Fruit fly (Drosophila melanogaster) whole organism, embryonic: ENCODE measurements around the gene CG13457.
A peak's percentile ranks its signal among the peaks of the same experiment; 100 is the strongest.

Source experiments
- B-H2 ChIP-seq: fragments of 200-800 bp; sonication (Bioruptor generic); optimal IDR thresholded peaks from 2 replicates; lab custom pipeline; 2018; ENCODE audit warnings: missing biosample characterization, mild to moderate bottlenecking, missing genetic modification characterization
- BEAF-32 ChIP-seq: fragments of 200-800 bp; sonication (Bioruptor generic); optimal IDR thresholded peaks from 3 replicates; lab custom pipeline; 2017; ENCODE audit warnings: missing biosample characterization, missing genetic modification characterization, mild to moderate bottlenecking, moderate library complexity, missing genetic modification reagents
- CG10267 ChIP-seq: fragments of 200-800 bp; sonication (Bioruptor generic); optimal IDR thresholded peaks from 2 replicates; lab custom pipeline; 2018; ENCODE audit warnings: missing biosample characterization, mild to moderate bottlenecking, missing genetic modification characterization, moderate library complexity
- CG12391 ChIP-seq: fragments of 200-800 bp; sonication (Bioruptor generic); optimal IDR thresholded peaks from 3 replicates; lab custom pipeline; 2018; ENCODE audit warnings: missing biosample characterization, mild to moderate bottlenecking, missing genetic modification characterization, moderate library complexity
- CG13123 ChIP-seq: fragments of 200-800 bp; sonication (Bioruptor generic); optimal IDR thresholded peaks from 2 replicates; lab custom pipeline; 2016; ENCODE audit warnings: missing biosample characterization, missing genetic modification characterization
- CG15514 ChIP-seq: fragments of 200-800 bp; sonication (Bioruptor generic); optimal IDR thresholded peaks from 3 replicates; lab custom pipeline; 2017; ENCODE audit warnings: missing biosample characterization, missing genetic modification characterization, mild to moderate bottlenecking, moderate library complexity, missing genetic modification reagents
- CG17568 ChIP-seq: fragments of 200-800 bp; sonication (Bioruptor generic); optimal IDR thresholded peaks from 2 replicates; lab custom pipeline; 2018; ENCODE audit warnings: missing biosample characterization, mild to moderate bottlenecking, missing genetic modification characterization, moderate library complexity
- CG2116 ChIP-seq: fragments of 200-800 bp; sonication (Bioruptor generic); optimal IDR thresholded peaks from 3 replicates; lab custom pipeline; 2018; ENCODE audit warnings: missing biosample characterization, mild to moderate bottlenecking, missing genetic modification characterization
- CG2120 ChIP-seq: fragments of 200-800 bp; sonication (Bioruptor generic); optimal IDR thresholded peaks from 3 replicates; lab custom pipeline; 2016; ENCODE audit warnings: missing biosample characterization, missing genetic modification characterization
- CG3065 ChIP-seq: fragments of 200-800 bp; sonication (Bioruptor generic); optimal IDR thresholded peaks from 2 replicates; lab custom pipeline; 2016; ENCODE audit warnings: missing biosample characterization, missing genetic modification characterization
- CG3847 ChIP-seq: fragments of 200-800 bp; sonication (Bioruptor generic); IDR thresholded peaks from 2 replicates; pipeline ENCODE4 v1.3.6; 2022; ENCODE audit warnings: missing biosample characterization, missing genetic modification characterization
- CG4617 ChIP-seq: fragments of 200-800 bp; sonication (Bioruptor generic); optimal IDR thresholded peaks from 3 replicates; lab custom pipeline; 2016; ENCODE audit warnings: missing biosample characterization, missing genetic modification characterization, borderline replicate concordance
- CG4854 ChIP-seq: fragments of 200-800 bp; sonication (Bioruptor generic); optimal IDR thresholded peaks from 2 replicates; lab custom pipeline; 2016; ENCODE audit warnings: missing biosample characterization, missing genetic modification characterization, inconsistent platforms
- CG6765 ChIP-seq: fragments of 200-800 bp; sonication (Bioruptor generic); optimal IDR thresholded peaks from 3 replicates; lab custom pipeline; 2017; ENCODE audit warnings: missing biosample characterization, mild to moderate bottlenecking, missing genetic modification characterization
- CG9797 ChIP-seq: fragments of 200-800 bp; sonication (Bioruptor generic); optimal IDR thresholded peaks from 3 replicates; lab custom pipeline; 2018; ENCODE audit warnings: missing biosample characterization, mild to moderate bottlenecking, missing genetic modification characterization
- Dek ChIP-seq: fragments of 200-800 bp; sonication (Bioruptor generic); optimal IDR thresholded peaks from 3 replicates; lab custom pipeline; 2019; ENCODE audit warnings: missing biosample characterization, mild to moderate bottlenecking, missing genetic modification characterization, moderate library complexity
- Dp ChIP-seq: fragments of 200-800 bp; sonication (Bioruptor generic); optimal IDR thresholded peaks from 2 replicates; lab custom pipeline; 2018; ENCODE audit warnings: missing biosample characterization, mild to moderate bottlenecking, missing genetic modification characterization, moderate library complexity
- Ets97D ChIP-seq: fragments of 200-800 bp; sonication (Bioruptor generic); optimal IDR thresholded peaks from 3 replicates; lab custom pipeline; 2016; ENCODE audit warnings: missing biosample characterization, missing genetic modification characterization
- Fer3 ChIP-seq: fragments of 200-800 bp; sonication (Bioruptor generic); optimal IDR thresholded peaks from 2 replicates; lab custom pipeline; 2018; ENCODE audit warnings: missing biosample characterization, mild to moderate bottlenecking, missing genetic modification characterization, moderate library complexity
- H2.0 ChIP-seq: fragments of 200-800 bp; sonication (Bioruptor generic); IDR thresholded peaks from 2 replicates; pipeline ENCODE4 v1.3.6; 2022; ENCODE audit warnings: missing biosample characterization, missing genetic modification characterization
- HLH3B ChIP-seq: fragments of 200-800 bp; sonication (Bioruptor generic); IDR thresholded peaks from 2 replicates; pipeline ENCODE4 v1.3.6; 2022; ENCODE audit warnings: missing biosample characterization, missing genetic modification characterization
- HmgZ ChIP-seq: fragments of 200-800 bp; sonication (Bioruptor generic); optimal IDR thresholded peaks from 2 replicates; lab custom pipeline; 2018; ENCODE audit warnings: missing biosample characterization, mild to moderate bottlenecking, missing genetic modification characterization
- Hr3 ChIP-seq: fragments of 200-800 bp; sonication (Bioruptor generic); optimal IDR thresholded peaks from 3 replicates; lab custom pipeline; 2016; ENCODE audit warnings: missing biosample characterization, missing genetic modification characterization
- Kr ChIP-seq: fragments of 200-800 bp; sonication (Bioruptor generic); optimal IDR thresholded peaks from 2 replicates; lab custom pipeline; 2017; ENCODE audit warnings: missing biosample characterization, mild to moderate bottlenecking, missing genetic modification characterization
- Lhr ChIP-seq: fragments of 200-800 bp; sonication (Bioruptor generic); optimal IDR thresholded peaks from 3 replicates; lab custom pipeline; 2017; ENCODE audit warnings: mild to moderate bottlenecking, missing biosample characterization, missing genetic modification reagents, missing genetic modification characterization
- Mad ChIP-seq: fragments of 200-800 bp; sonication (Bioruptor generic); optimal IDR thresholded peaks from 2 replicates; lab custom pipeline; 2016; ENCODE audit warnings: missing biosample characterization, missing genetic modification characterization
- Rfx ChIP-seq: fragments of 200-800 bp; sonication (Bioruptor generic); IDR thresholded peaks from 2 replicates; pipeline ENCODE4 v1.3.6; 2022; ENCODE audit warnings: missing biosample characterization, missing genetic modification characterization
- Stat92E ChIP-seq, 3 experiments: fragments of >200 bp in 2 of 3; fragments of 200-800 bp in 1 of 3; sonication (Bioruptor generic) in 1 of 3; optimal IDR thresholded peaks; 2 replicates each; lab custom pipeline; 2017 to 2019; ENCODE audit warnings: missing biosample characterization in 3 of 3, missing genetic modification characterization in 3 of 3, mild to moderate bottlenecking in 1 of 3, moderate library complexity in 1 of 3
- Taf1 ChIP-seq: fragments of 200-800 bp; sonication (Bioruptor generic); IDR thresholded peaks from 2 replicates; pipeline ENCODE4 v1.3.6; 2022; ENCODE audit warnings: missing biosample characterization, missing genetic modification characterization
- ap ChIP-seq: fragments of 200-800 bp; sonication (Bioruptor generic); IDR thresholded peaks from 2 replicates; pipeline ENCODE4 v1.3.6; 2022; ENCODE audit warnings: missing biosample characterization, missing genetic modification characterization
- cad ChIP-seq: fragments of >200 bp; optimal IDR thresholded peaks from 2 replicates; lab custom pipeline; 2017; ENCODE audit warnings: missing biosample characterization, missing genetic modification characterization
- dysf ChIP-seq: fragments of 200-800 bp; sonication (Bioruptor generic); IDR thresholded peaks from 3 replicates; pipeline ENCODE4 v1.3.6; 2022; ENCODE audit warnings: missing biosample characterization, missing genetic modification characterization
- gcm2 ChIP-seq: fragments of 200-800 bp; sonication (Bioruptor generic); optimal IDR thresholded peaks from 2 replicates; lab custom pipeline; 2016; ENCODE audit warnings: missing biosample characterization, missing genetic modification characterization
- gfzf ChIP-seq: fragments of 200-800 bp; sonication (Bioruptor generic); optimal IDR thresholded peaks from 2 replicates; lab custom pipeline; 2016; ENCODE audit warnings: missing biosample characterization, mild to moderate bottlenecking, missing genetic modification characterization, moderate library complexity
- grn ChIP-seq: fragments of 200-800 bp; sonication (Bioruptor generic); optimal IDR thresholded peaks from 3 replicates; lab custom pipeline; 2017; ENCODE audit warnings: missing biosample characterization, missing genetic modification characterization
- gsb-n ChIP-seq: fragments of 200-800 bp; sonication (Bioruptor generic); optimal IDR thresholded peaks from 3 replicates; lab custom pipeline; 2018; ENCODE audit warnings: missing biosample characterization, mild to moderate bottlenecking, missing genetic modification characterization
- inv ChIP-seq: fragments of 200-800 bp; sonication (Bioruptor generic); IDR thresholded peaks from 2 replicates; pipeline ENCODE4 v1.3.6; 2022; ENCODE audit warnings: missing biosample characterization, missing genetic modification characterization; ENCODE audit not compliant: partially characterized antibody
- ken ChIP-seq: fragments of 200-800 bp; sonication (Bioruptor generic); IDR thresholded peaks from 3 replicates; pipeline ENCODE4 v1.3.6; 2022; ENCODE audit warnings: missing biosample characterization, missing genetic modification characterization
- mam ChIP-seq: fragments of 200-800 bp; sonication (Bioruptor generic); optimal IDR thresholded peaks from 3 replicates; lab custom pipeline; 2016; ENCODE audit warnings: missing biosample characterization, missing genetic modification characterization
- onecut ChIP-seq: fragments of 200-800 bp; sonication (Bioruptor generic); IDR thresholded peaks from 2 replicates; pipeline ENCODE4 v1.3.6; 2022; ENCODE audit warnings: missing biosample characterization, missing genetic modification characterization
- otp ChIP-seq: fragments of 200-800 bp; sonication (Bioruptor generic); IDR thresholded peaks from 3 replicates; pipeline ENCODE4, ENCODE4 v1.3.6; 2022; ENCODE audit warnings: missing biosample characterization, missing genetic modification characterization
- pan ChIP-seq, 4 experiments: fragments of >200 bp in 3 of 4; fragments of 200-800 bp in 1 of 4; sonication (Bioruptor generic) in 1 of 4; optimal IDR thresholded peaks in 3 of 4; IDR thresholded peaks in 1 of 4; 2 replicates each; pipeline versions ENCODE4 v1.3.6 to Lab custom; 2017 to 2022; ENCODE audit warnings: missing biosample characterization in 2 of 4, missing genetic modification characterization in 2 of 4, mixed read lengths in 1 of 4
- row ChIP-seq: fragments of 200-800 bp; sonication (Bioruptor generic); IDR thresholded peaks from 3 replicates; pipeline ENCODE4 v1.3.6; 2022; ENCODE audit warnings: missing biosample characterization, missing genetic modification characterization
- sc ChIP-seq, 3 experiments: fragments of >200 bp in 2 of 3; fragments of 200-800 bp in 1 of 3; sonication (Bioruptor generic) in 1 of 3; optimal IDR thresholded peaks; 2 replicates in 2 of 3; 3 replicates in 1 of 3; lab custom pipeline; 2017; ENCODE audit warnings: mild to moderate bottlenecking in 1 of 3, missing biosample characterization in 1 of 3, missing genetic modification characterization in 1 of 3, missing genetic modification reagents in 1 of 3
- sqz ChIP-seq: fragments of 200-800 bp; sonication (Bioruptor generic); optimal IDR thresholded peaks from 3 replicates; lab custom pipeline; 2018; ENCODE audit warnings: missing biosample characterization, mild to moderate bottlenecking, missing genetic modification characterization
- tna ChIP-seq: fragments of 200-800 bp; sonication (Bioruptor generic); IDR thresholded peaks from 2 replicates; pipeline ENCODE4 v1.3.6; 2022; ENCODE audit warnings: missing biosample characterization, missing genetic modification characterization; ENCODE audit not compliant: partially characterized antibody
- unc-4 ChIP-seq: fragments of 200-800 bp; sonication (Bioruptor generic); IDR thresholded peaks from 2 replicates; pipeline ENCODE4 v1.3.6; 2022; ENCODE audit warnings: missing biosample characterization, missing genetic modification characterization; ENCODE audit not compliant: partially characterized antibody
- usp ChIP-seq: fragments of >200 bp; optimal IDR thresholded peaks from 2 replicates; lab custom pipeline; 2017; ENCODE audit warnings: missing biosample characterization, missing genetic modification characterization
- vvl ChIP-seq: fragments of 200-800 bp; sonication (Bioruptor generic); IDR thresholded peaks from 2 replicates; pipeline ENCODE4 v1.3.6; 2022; ENCODE audit warnings: missing biosample characterization, missing genetic modification characterization

Gene CG13457

dm6 chr3L:15161549-15161948 lies 30.4 kb upstream of the CG13457 start, which contains the start of gene CG6878 (continued):
- TF ChIP-seq CG3847 (GFP tag; lab: Robert Waterston, UW) (peak; percentile 49; the same call in 1 of the 2 replicates), sqz (GFP tag; lab: Kevin White, UChicago) (no peak), CG9797 (peak; percentile 33), cad (GFP tag; lab: Kevin White, UChicago) (no peak), gfzf (GFP tag; lab: Kevin White, UChicago) (peak; percentile 6), inv (GFP tag; lab: Robert Waterston, UW) (no peak), Kr (no peak), pan (optimal IDR thresholded peaks at IDR 0.05; lab: Kevin White, UChicago) (no peak), pan (GFP tag; optimal IDR thresholded peaks at IDR 0.05 in 1 of 2, IDR thresholded peaks at IDR 0.05 in 1 of 2) (no peak), B-H2 (peak; percentile 52), dysf (GFP tag; lab: Robert Waterston, UW) (no peak), otp (peak; percentile 25; the same call in 1 of the 3 replicates), Fer3 (peak; percentile 2), unc-4 (GFP tag; lab: Robert Waterston, UW) (peak; percentile 34; the same call in 1 of the 2 replicates), usp (GFP tag; lab: Kevin White, UChicago) (no peak), HLH3B (GFP tag; lab: Robert Waterston, UW) (no peak), H2.0 (GFP tag; lab: Robert Waterston, UW) (no peak), CG12391 (tag; lab: Kevin White, UChicago) (peak; percentile 29), gcm2 (no peak), mam (GFP tag; lab: Kevin White, UChicago) (no peak), CG17568 (no peak), Mad (GFP tag; lab: Kevin White, UChicago) (no peak), Lhr (peak; percentile 54), BEAF-32 (GFP tag; lab: Kevin White, UChicago) (peak; percentile 43), grn (GFP tag; lab: Kevin White, UChicago) (no peak), onecut (GFP tag; lab: Robert Waterston, UW) (peak; percentile 42; the same call in 1 of the 2 replicates), CG4617 (GFP tag; lab: Kevin White, UChicago) (peak; percentile 67), Taf1 (GFP tag; lab: Robert Waterston, UW) (no peak), Dek (peak; percentile 39), sc (optimal IDR thresholded peaks at IDR 0.05; lab: Kevin White, UChicago) (no peak), sc (GFP tag; optimal IDR thresholded peaks at IDR 0.05; lab: Kevin White, UChicago) (no peak), Dp (GFP tag; lab: Kevin White, UChicago) (peak; percentile 95), CG15514 (GFP tag; lab: Kevin White, UChicago) (peak; percentile 67), Ets97D (GFP tag; lab: Kevin White, UChicago) (peak; percentile 71), HmgZ (tag; lab: Kevin White, UChicago) (peak; percentile 69), ken (GFP tag; lab: Robert Waterston, UW) (no peak), CG2120 (GFP tag; lab: Kevin White, UChicago) (no peak), ap (GFP tag; lab: Robert Waterston, UW) (no peak), tna (no peak), CG3065 (GFP tag; lab: Kevin White, UChicago) (no peak), CG2116 (GFP tag; lab: Kevin White, UChicago) (peak; percentile 42), CG13123 (GFP tag; lab: Kevin White, UChicago) (no peak), Hr3 (no peak), vvl (peak; percentile 45), gsb-n (peak; percentile 30), Rfx (peak; percentile 61), row (peak; percentile 34; the same call in 1 of the 3 replicates), CG10267 (tag; lab: Kevin White, UChicago) (peak; percentile 46), CG6765 (GFP tag; lab: Kevin White, UChicago) (no peak), Stat92E (GFP tag; optimal IDR thresholded peaks at IDR 0.05; lab: Kevin White, UChicago) (peak in 1 of 3 experiments; percentile 18), CG4854 (GFP tag; lab: Kevin White, UChicago) (no peak)
